Fruit fly (Drosophila melanogaster) whole organism, wandering third instar larva: ENCODE results near the gene Kua.

ENCODE experiments used
- Hnf4 ChIP-seq: fragments of 200-800 bp; sonication (Bioruptor generic); optimal IDR thresholded peaks from 2 replicates; lab custom pipeline; 2016; ENCODE audit warnings: missing biosample characterization, mild to moderate bottlenecking, missing genetic modification characterization
- Hr83 ChIP-seq: fragments of 200-300 bp; sonication (Bioruptor generic); optimal IDR thresholded peaks from 2 replicates; lab custom pipeline; 2016; ENCODE audit warnings: missing biosample characterization, mild to moderate bottlenecking, missing genetic modification characterization, moderate library complexity; ENCODE audit not compliant: poor library complexity, severe bottlenecking
- Jra ChIP-seq: sonication (Bioruptor generic); optimal IDR thresholded peaks from 2 replicates; lab custom pipeline; 2016; ENCODE audit warnings: missing biosample characterization, missing genetic modification characterization
- Myc ChIP-seq: fragments of >200 bp; optimal IDR thresholded peaks from 2 replicates; lab custom pipeline; 2017
- OdsH ChIP-seq: fragments of 200-800 bp; sonication (Bioruptor generic); optimal IDR thresholded peaks from 2 replicates; lab custom pipeline; 2016; ENCODE audit warnings: missing biosample characterization, mild to moderate bottlenecking, missing genetic modification characterization
- Sp1 ChIP-seq: fragments of 200-800 bp; sonication (Bioruptor generic); optimal IDR thresholded peaks from 3 replicates; lab custom pipeline; 2019; ENCODE audit warnings: missing biosample characterization, mild to moderate bottlenecking, missing genetic modification characterization, moderate library complexity
- br ChIP-seq: fragments of 200-800 bp; sonication (Bioruptor generic); optimal IDR thresholded peaks from 2 replicates; lab custom pipeline; 2016; ENCODE audit warnings: missing biosample characterization, missing genetic modification characterization
- fru ChIP-seq: fragments of 200-800 bp; sonication (Bioruptor generic); optimal IDR thresholded peaks from 3 replicates; lab custom pipeline; 2016; ENCODE audit warnings: missing biosample characterization, mild to moderate bottlenecking, missing genetic modification characterization
- pan ChIP-seq: fragments of >200 bp; optimal IDR thresholded peaks from 2 replicates; lab custom pipeline; 2017
- psq ChIP-seq: fragments of 200-800 bp; sonication (Bioruptor generic); optimal IDR thresholded peaks from 3 replicates; lab custom pipeline; 2017; ENCODE audit warnings: missing biosample characterization, mild to moderate bottlenecking, missing genetic modification characterization, moderate library complexity
- rgr ChIP-seq: fragments of 200-800 bp; sonication (Bioruptor generic); optimal IDR thresholded peaks from 3 replicates; lab custom pipeline; 2016; ENCODE audit warnings: missing biosample characterization, mild to moderate bottlenecking, missing genetic modification characterization
- sage ChIP-seq: fragments of 200-800 bp; sonication (Bioruptor generic); optimal IDR thresholded peaks from 2 replicates; lab custom pipeline; 2016; ENCODE audit warnings: missing biosample characterization, mild to moderate bottlenecking, missing genetic modification characterization
- usp ChIP-seq: fragments of >200 bp; optimal IDR thresholded peaks from 2 replicates; lab custom pipeline; 2017; ENCODE audit warnings: missing biosample characterization, missing genetic modification characterization
- woc ChIP-seq: sonication (Bioruptor generic); optimal IDR thresholded peaks from 2 replicates; lab custom pipeline; 2016; ENCODE audit warnings: missing biosample characterization, mild to moderate bottlenecking, missing genetic modification characterization

DNA sequence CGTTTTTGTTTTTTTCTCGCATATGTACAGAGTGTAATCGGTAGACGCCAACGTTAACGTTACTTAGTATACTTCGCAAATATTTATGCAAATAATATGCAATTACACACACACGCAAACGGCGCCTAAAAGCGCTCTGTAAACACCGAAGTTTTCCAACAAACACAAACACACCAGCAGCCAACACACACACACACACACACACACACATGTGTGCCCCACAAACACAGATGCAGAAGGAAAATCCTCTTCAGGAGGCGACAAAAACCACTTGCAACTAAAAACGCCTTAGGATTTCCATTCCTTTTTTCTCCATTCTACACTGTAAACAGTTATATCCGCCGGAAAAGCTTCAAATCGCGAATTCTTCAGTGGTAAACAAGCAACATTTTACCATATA, 40.0 kb upstream of the Kua start:
- TF ChIP-seq Sp1 (GFP tag; lab: Kevin White, UChicago) (no peak), psq (no peak), Hr83 (no peak), sage (GFP tag; lab: Kevin White, UChicago) (no peak), usp (GFP tag; lab: Kevin White, UChicago) (no peak), Hnf4 (no peak), Jra (no peak), OdsH (GFP tag; lab: Kevin White, UChicago) (no peak), pan (lab: Kevin White, UChicago) (no peak), br (GFP tag; lab: Kevin White, UChicago) (no peak), woc (GFP tag; lab: Kevin White, UChicago) (no peak), Myc (lab: Kevin White, UChicago) (no peak), fru (GFP tag; lab: Kevin White, UChicago) (no peak), rgr (GFP tag; lab: Kevin White, UChicago) (no peak)
